Worm (Caenorhabditis elegans) whole organism, L4 larva: ENCODE measurements around the gene cpf-1.

Experiments
- F37D6.2 ChIP-seq: sonication (generic microtip); optimal IDR thresholded peaks from 2 replicates; lab custom pipeline; 2016; ENCODE audit warnings: mild to moderate bottlenecking, missing genetic modification characterization, missing compliant biosample characterization
- F49E8.2 ChIP-seq: sonication (generic microtip); optimal IDR thresholded peaks from 2 replicates; lab custom pipeline; 2016; ENCODE audit warnings: missing compliant biosample characterization, mild to moderate bottlenecking, missing genetic modification characterization, borderline replicate concordance
- R02D3.7 ChIP-seq: fragments of 150-350 bp; sonication (generic microtip); optimal IDR thresholded peaks from 3 replicates; lab custom pipeline; 2014; ENCODE audit warnings: missing biosample characterization, missing genetic modification characterization
- Y48G9A.11 ChIP-seq: fragments of 200-800 bp; sonication (Bioruptor generic); IDR thresholded peaks from 2 replicates; pipeline ENCODE4 v1.3.6; 2022; ENCODE audit warnings: missing genetic modification reagents, missing genetic modification characterization, missing compliant biosample characterization
- Y75B8A.6 ChIP-seq: fragments of 200-800 bp; sonication (Bioruptor generic); IDR thresholded peaks from 2 replicates; pipeline ENCODE4 v1.3.6; 2022; ENCODE audit warnings: missing genetic modification reagents, missing genetic modification characterization, missing compliant biosample characterization
- aha-1 ChIP-seq: fragments of 150-350 bp; peaks from one replicate; lab custom pipeline; 2014; ENCODE audit warnings: missing biosample characterization, missing genetic modification characterization
- ceh-28 ChIP-seq: fragments of 150-350 bp; optimal IDR thresholded peaks from 2 replicates; lab custom pipeline; 2014; ENCODE audit warnings: missing biosample characterization, missing genetic modification reagents, missing genetic modification characterization
- ctbp-1 ChIP-seq: fragments of 200-800 bp; sonication (Bioruptor generic); IDR thresholded peaks from 2 replicates; pipeline ENCODE4 v1.3.6; 2022; ENCODE audit warnings: missing genetic modification reagents, missing genetic modification characterization, missing compliant biosample characterization
- daf-16 ChIP-seq, 3 experiments: sonication (generic microtip); optimal IDR thresholded peaks; 2 replicates each; lab custom pipeline; 2016 to 2017; ENCODE audit warnings: missing genetic modification characterization in 3 of 3, missing genetic modification reagents in 3 of 3, mild to moderate bottlenecking in 2 of 3, missing compliant biosample characterization in 2 of 3, missing biosample characterization in 1 of 3, moderate library complexity in 1 of 3
- daf-19 ChIP-seq: fragments of 200-800 bp; sonication (Bioruptor generic); conservative IDR thresholded peaks from 2 replicates; pipeline ENCODE4 v1.3.6; 2022; ENCODE audit warnings: missing genetic modification characterization, missing compliant biosample characterization
- daf-8 ChIP-seq: fragments of 200-800 bp; sonication (Bioruptor generic); IDR thresholded peaks from 2 replicates; pipeline ENCODE4 v1.3.6; 2022; ENCODE audit warnings: missing genetic modification characterization, missing compliant biosample characterization
- dve-1 ChIP-seq: sonication (generic microtip); optimal IDR thresholded peaks from 2 replicates; lab custom pipeline; 2017; ENCODE audit warnings: antibody characterized with exemption, mild to moderate bottlenecking, missing genetic modification characterization, missing compliant biosample characterization; ENCODE audit not compliant: insufficient read depth
- egl-43 ChIP-seq: fragments of 200-800 bp; sonication (Bioruptor generic); IDR thresholded peaks from 2 replicates; pipeline ENCODE4 v1.3.6; 2022; ENCODE audit warnings: missing genetic modification reagents, missing genetic modification characterization, missing compliant biosample characterization
- lin-13 ChIP-seq: fragments of 150-350 bp; optimal IDR thresholded peaks from 2 replicates; lab custom pipeline; 2014; ENCODE audit warnings: missing biosample characterization, missing genetic modification reagents, missing genetic modification characterization
- lin-15B ChIP-seq: fragments of 150-350 bp; sonication (generic microtip); optimal IDR thresholded peaks from 3 replicates; lab custom pipeline; 2014; ENCODE audit warnings: missing biosample characterization, missing genetic modification characterization
- lir-3 ChIP-seq: sonication (generic microtip); optimal IDR thresholded peaks from 2 replicates; lab custom pipeline; 2016; ENCODE audit warnings: mild to moderate bottlenecking, missing genetic modification characterization, missing compliant biosample characterization
- lsy-2 ChIP-seq, 2 experiments: fragments of 150-350 bp in 1 of 2; sonication (generic microtip) in 1 of 2; optimal IDR thresholded peaks; 2 replicates each; lab custom pipeline; 2014 to 2017; ENCODE audit warnings: missing biosample characterization in 2 of 2, missing genetic modification characterization in 2 of 2
- madf-9 ChIP-seq: fragments of 200-800 bp; sonication (Bioruptor generic); conservative IDR thresholded peaks from 2 replicates; pipeline ENCODE4 v1.3.6; 2022; ENCODE audit warnings: missing genetic modification reagents, missing genetic modification characterization, missing compliant biosample characterization
- mdl-1 ChIP-seq, 2 experiments: fragments of 150-350 bp in 1 of 2; sonication (generic microtip) in 1 of 2; optimal IDR thresholded peaks; 2 replicates each; lab custom pipeline; 2014 to 2017; ENCODE audit warnings: missing biosample characterization in 2 of 2, missing genetic modification characterization in 2 of 2
- mxl-2 ChIP-seq: fragments of 200-800 bp; sonication (Bioruptor generic); conservative IDR thresholded peaks from 2 replicates; pipeline ENCODE4 v1.3.6; 2022; ENCODE audit warnings: missing genetic modification reagents, missing genetic modification characterization, missing compliant biosample characterization
- nhr-10 ChIP-seq: fragments of 150-350 bp; optimal IDR thresholded peaks from 2 replicates; lab custom pipeline; 2014; ENCODE audit warnings: missing biosample characterization, missing genetic modification characterization
- nhr-102 ChIP-seq: sonication (generic microtip); optimal IDR thresholded peaks from 2 replicates; lab custom pipeline; 2016; ENCODE audit warnings: mild to moderate bottlenecking, missing genetic modification characterization, moderate library complexity, missing compliant biosample characterization
- nhr-237 ChIP-seq: sonication (generic microtip); optimal IDR thresholded peaks from 2 replicates; lab custom pipeline; 2017; ENCODE audit warnings: missing biosample characterization, missing genetic modification characterization
- nhr-28 ChIP-seq: fragments of 150-350 bp; optimal IDR thresholded peaks from 2 replicates; lab custom pipeline; 2014; ENCODE audit warnings: missing biosample characterization, missing genetic modification characterization
- nhr-41 ChIP-seq: fragments of 200-800 bp; sonication (Bioruptor generic); IDR thresholded peaks from 2 replicates; pipeline ENCODE4 v1.3.6; 2022; ENCODE audit warnings: missing genetic modification reagents, missing genetic modification characterization, missing compliant biosample characterization
- sdz-12 ChIP-seq: fragments of 200-800 bp; sonication (Bioruptor generic); optimal IDR thresholded peaks from 2 replicates; lab custom pipeline; 2018; ENCODE audit warnings: mild to moderate bottlenecking, missing genetic modification characterization, missing compliant biosample characterization
- set-16 ChIP-seq: fragments of 200-800 bp; sonication (Bioruptor generic); IDR thresholded peaks from 2 replicates; pipeline ENCODE4 v1.3.6; 2022; ENCODE audit warnings: missing genetic modification reagents, missing genetic modification characterization, missing compliant biosample characterization
- snpc-4 ChIP-seq: fragments of 150-350 bp; optimal IDR thresholded peaks from 2 replicates; lab custom pipeline; 2014; ENCODE audit warnings: missing biosample characterization, missing genetic modification characterization
- spr-1 ChIP-seq: sonication (generic microtip); optimal IDR thresholded peaks from 2 replicates; lab custom pipeline; 2016; ENCODE audit warnings: mild to moderate bottlenecking, missing genetic modification characterization, missing compliant biosample characterization
- unc-39 ChIP-seq: sonication (generic microtip); optimal IDR thresholded peaks from 2 replicates; lab custom pipeline; 2017; ENCODE audit warnings: missing biosample characterization, missing genetic modification characterization
- vab-7 ChIP-seq: fragments of 200-800 bp; sonication (Bioruptor generic); IDR thresholded peaks from 2 replicates; pipeline ENCODE4 v1.3.6; 2022; ENCODE audit warnings: missing genetic modification reagents, missing genetic modification characterization, missing compliant biosample characterization
- zfp-2 ChIP-seq: sonication (generic microtip); optimal IDR thresholded peaks from 2 replicates; lab custom pipeline; 2016; ENCODE audit warnings: mild to moderate bottlenecking, missing genetic modification characterization, missing compliant biosample characterization
- zfp-3 ChIP-seq: fragments of 200-800 bp; sonication (Bioruptor generic); conservative IDR thresholded peaks from 2 replicates; pipeline ENCODE4 v1.3.6; 2022; ENCODE audit warnings: missing genetic modification reagents, missing genetic modification characterization, missing compliant biosample characterization
- zip-11 ChIP-seq: fragments of 200-800 bp; sonication (Bioruptor generic); IDR thresholded peaks from 2 replicates; pipeline ENCODE4 v1.3.6; 2022; ENCODE audit warnings: missing genetic modification characterization, missing compliant biosample characterization
- zip-2 ChIP-seq: fragments of 150-350 bp; optimal IDR thresholded peaks from 2 replicates; lab custom pipeline; 2014; ENCODE audit warnings: missing biosample characterization, missing genetic modification characterization

The cpf-1 gene

ce11 chrII:8603567-8604359 lies 1.5 kb upstream of the cpf-1 start, which contains the start of gene suf-1 (continued):
- TF ChIP-seq daf-16 (GFP tag; optimal IDR thresholded peaks at IDR 0.05; lab: Kevin White, UChicago) (no peak), daf-16 (tag; optimal IDR thresholded peaks at IDR 0.05; lab: Kevin White, UChicago) (no peak), mdl-1 (tag; optimal IDR thresholded peaks at IDR 0.05; lab: Kevin White, UChicago) (no peak), zfp-3 (GFP tag; lab: Robert Waterston, UW) (no peak), nhr-237 (no peak), Y48G9A.11 (GFP tag; lab: Robert Waterston, UW) (peak; percentile 64; the same call in 1 of the 2 replicates), daf-8 (GFP tag; lab: Robert Waterston, UW) (no peak), vab-7 (GFP tag; lab: Robert Waterston, UW) (0 out of 2 replicates have a peak, but pooled peaks have one; percentile 13), lin-13 (GFP tag; lab: Kevin White, UChicago) (peak; percentile 68), egl-43 (GFP tag; lab: Robert Waterston, UW) (no peak), sdz-12 (GFP tag; lab: Kevin White, UChicago) (no peak), ceh-28 (tag; lab: Kevin White, UChicago) (no peak), nhr-41 (GFP tag; lab: Robert Waterston, UW) (no peak), R02D3.7 (tag; lab: Kevin White, UChicago) (no peak), spr-1 (no peak), zip-11 (GFP tag; lab: Robert Waterston, UW) (no peak), zfp-2 (tag; lab: Kevin White, UChicago) (no peak), zip-2 (no peak), ctbp-1 (GFP tag; lab: Robert Waterston, UW) (peak; percentile 36; the same call in 1 of the 2 replicates), dve-1 (tag; lab: Kevin White, UChicago) (no peak), set-16 (GFP tag; lab: Robert Waterston, UW) (no peak), lin-15B (tag; lab: Kevin White, UChicago) (no peak), daf-19 (GFP tag; lab: Robert Waterston, UW) (0 out of 2 replicates have a peak, but pooled peaks have one; percentile 49), aha-1 (tag; lab: Kevin White, UChicago) (peak; percentile 80), mxl-2 (GFP tag; lab: Robert Waterston, UW) (no peak), nhr-102 (tag; lab: Kevin White, UChicago) (no peak), snpc-4 (tag; lab: Kevin White, UChicago) (no peak)
- TF ChIP-seq, all 104 proteins: peak for 28

DNA sequence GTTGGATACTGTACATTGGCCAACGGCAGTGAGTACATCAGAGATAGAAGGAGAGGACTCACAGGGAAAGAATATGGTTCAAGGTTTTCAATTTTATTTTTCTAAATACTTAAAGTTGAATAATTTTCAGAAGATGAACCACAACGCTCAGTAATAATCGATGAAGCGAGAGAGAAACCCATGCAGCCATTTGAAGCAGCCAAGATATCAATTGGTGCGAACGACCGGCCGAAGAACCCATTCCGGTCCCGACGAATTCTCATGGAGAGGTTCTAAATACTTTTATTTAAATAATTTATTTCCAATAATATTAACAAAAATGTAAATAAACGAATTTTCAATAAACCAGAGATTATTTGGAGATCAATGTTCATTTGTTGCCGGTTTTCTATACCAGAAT lies 2.1 kb downstream of the cpf-1 start, which contains the start of gene pigg-1:
pigg-1 (minus strand) TSS at position 101 of the 400 bp plus-strand sequence.
- TF ChIP-seq sdz-12 (GFP tag; lab: Kevin White, UChicago) (no peak), F49E8.2 (tag; lab: Kevin White, UChicago) (no peak), aha-1 (tag; lab: Kevin White, UChicago) (peak; percentile 30), Y75B8A.6 (GFP tag; lab: Robert Waterston, UW) (no peak), lsy-2 (tag; optimal IDR thresholded peaks at IDR 0.05; lab: Kevin White, UChicago) (no peak), madf-9 (GFP tag; lab: Robert Waterston, UW) (no peak), unc-39 (tag; lab: Kevin White, UChicago) (no peak), nhr-28 (tag; lab: Kevin White, UChicago) (no peak)
- TF ChIP-seq, all 104 proteins: peak for 1

DNA sequence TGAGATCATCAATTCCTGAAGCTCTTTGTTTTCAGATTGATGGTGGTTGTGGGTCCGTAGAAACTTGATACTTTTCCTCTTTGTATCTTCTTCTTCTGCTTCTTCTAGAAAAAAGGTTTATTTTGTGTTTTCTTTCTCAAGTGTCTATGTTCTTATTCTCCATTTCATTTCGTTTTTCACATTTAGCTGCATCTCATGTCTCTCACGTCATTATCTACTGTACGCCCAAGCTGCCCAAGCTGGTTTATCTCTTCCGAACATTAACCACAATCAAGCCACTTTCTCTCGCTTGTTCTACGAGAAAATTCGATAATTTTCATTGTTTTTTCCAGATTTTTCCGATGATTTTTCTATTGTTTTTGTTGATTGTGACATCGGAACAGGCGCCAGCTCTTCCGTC lies 3.0 kb downstream of the cpf-1 start, which contains the start of gene F28C6.5:
F28C6.5 (plus strand) TSS at position 301 of the 400 bp plus-strand sequence.
- TF ChIP-seq nhr-10 (tag; lab: Kevin White, UChicago) (no peak), sdz-12 (GFP tag; lab: Kevin White, UChicago) (no peak), Y48G9A.11 (GFP tag; lab: Robert Waterston, UW) (no peak), lir-3 (tag; lab: Kevin White, UChicago) (no peak), F37D6.2 (tag; lab: Kevin White, UChicago) (no peak), set-16 (GFP tag; lab: Robert Waterston, UW) (no peak)
- TF ChIP-seq, all 104 proteins: peak for 0
